Fruit fly (Drosophila melanogaster): ENCODE data around the gene Pex23.

Gene Pex23

dm6 chr3L:20309758-20310733, 8.1 kb upstream of the Pex23 start (continued):
- TF ChIP-seq Dip2 (GFP tag; IDR thresholded peaks at IDR 0.05) (no peak), Stat92E (GFP tag; optimal IDR thresholded peaks at IDR 0.05) (no peak), lov (optimal IDR thresholded peaks at IDR 0.05) (no peak), lov (GFP tag; IDR thresholded peaks at IDR 0.05) (no peak), wdn (GFP tag; IDR thresholded peaks at IDR 0.05) (peak; percentile 43; the same call in 1 of the 2 replicates), crc (GFP tag; optimal IDR thresholded peaks at IDR 0.05) (no peak), CG12155 (GFP tag; optimal IDR thresholded peaks at IDR 0.05) (peak; percentile 39), HmgZ (tag; optimal IDR thresholded peaks at IDR 0.05) (peak; percentile 87), CTCF (GFP tag; optimal IDR thresholded peaks at IDR 0.05) (peak; percentile 38), CG43689 (GFP tag; IDR thresholded peaks at IDR 0.05) (no peak), gce (GFP tag; IDR thresholded peaks at IDR 0.05) (no peak), CG3065 (GFP tag; optimal IDR thresholded peaks at IDR 0.05) (no peak), CG9876 (GFP tag; optimal IDR thresholded peaks at IDR 0.05) (peak; percentile 56), tgo (GFP tag; IDR thresholded peaks at IDR 0.05) (no peak), CG10366 (GFP tag; IDR thresholded peaks at IDR 0.05) (no peak), CG1602 (GFP tag; optimal IDR thresholded peaks at IDR 0.05) (peak; percentile 34), CG2199 (GFP tag; IDR thresholded peaks at IDR 0.05) (0 out of 3 replicates have a peak, but pooled peaks have one; percentile 41), trem (tag; optimal IDR thresholded peaks at IDR 0.05) (peak; percentile 81), ci (GFP tag; IDR thresholded peaks at IDR 0.05) (no peak), CG8944 (GFP tag; optimal IDR thresholded peaks at IDR 0.05) (peak; percentile 58), CG30431 (GFP tag; optimal IDR thresholded peaks at IDR 0.05) (no peak), ATbp (GFP tag; optimal IDR thresholded peaks at IDR 0.05) (no peak), bsh (GFP tag; optimal IDR thresholded peaks at IDR 0.05) (peak in 1 of 2 experiments; percentile 14), gsb (GFP tag; IDR thresholded peaks at IDR 0.05) (no peak), CG11398 (GFP tag; optimal IDR thresholded peaks at IDR 0.05) (no peak), Mrtf (GFP tag; IDR thresholded peaks at IDR 0.05) (no peak), pb (GFP tag; optimal IDR thresholded peaks at IDR 0.05) (no peak), CG15011 (GFP tag; optimal IDR thresholded peaks at IDR 0.05) (no peak), tup (GFP tag; optimal IDR thresholded peaks at IDR 0.05) (no peak), CG5180 (GFP tag; optimal IDR thresholded peaks at IDR 0.05) (no peak), NC2β (GFP tag; optimal IDR thresholded peaks at IDR 0.05) (peak; percentile 25), Fer2 (tag; optimal IDR thresholded peaks at IDR 0.05) (no peak), CG10959 (GFP tag; IDR thresholded peaks at IDR 0.05) (0 out of 2 replicates have a peak, but pooled peaks have one; percentile 22), Dfd (GFP tag; optimal IDR thresholded peaks at IDR 0.05) (no peak), CG42726 (GFP tag; IDR thresholded peaks at IDR 0.05; ENCODE audit: partially characterized antibody) (peak; percentile 87), lilli (GFP tag; optimal IDR thresholded peaks at IDR 0.05) (peak; percentile 65), ranshi (GFP tag; IDR thresholded peaks at IDR 0.05) (no peak), grau (tag; optimal IDR thresholded peaks at IDR 0.05) (peak; percentile 36), NK7.1 (GFP tag; optimal IDR thresholded peaks at IDR 0.05) (no peak), Blimp-1 (GFP tag; optimal IDR thresholded peaks at IDR 0.05) (no peak), slp2 (GFP tag; optimal IDR thresholded peaks at IDR 0.05) (peak; percentile 34), CG10565 (GFP tag; optimal IDR thresholded peaks at IDR 0.05) (no peak), CG18011 (GFP tag; optimal IDR thresholded peaks at IDR 0.05) (no peak), vnd (GFP tag; IDR thresholded peaks at IDR 0.05; ENCODE audit: partially characterized antibody) (peak; percentile 67), jing (GFP tag; optimal IDR thresholded peaks at IDR 0.05) (no peak), CG10979 (tag; optimal IDR thresholded peaks at IDR 0.05) (no peak), esg (GFP tag; conservative IDR thresholded peaks at IDR 0.05) (no peak), oc (tag; optimal IDR thresholded peaks at IDR 0.05) (no peak), CG17359 (tag; optimal IDR thresholded peaks at IDR 0.05) (peak; percentile 18)
